Fruit fly (Drosophila melanogaster): ENCODE data around the gene CG42788.

Gene CG42788

DNA sequence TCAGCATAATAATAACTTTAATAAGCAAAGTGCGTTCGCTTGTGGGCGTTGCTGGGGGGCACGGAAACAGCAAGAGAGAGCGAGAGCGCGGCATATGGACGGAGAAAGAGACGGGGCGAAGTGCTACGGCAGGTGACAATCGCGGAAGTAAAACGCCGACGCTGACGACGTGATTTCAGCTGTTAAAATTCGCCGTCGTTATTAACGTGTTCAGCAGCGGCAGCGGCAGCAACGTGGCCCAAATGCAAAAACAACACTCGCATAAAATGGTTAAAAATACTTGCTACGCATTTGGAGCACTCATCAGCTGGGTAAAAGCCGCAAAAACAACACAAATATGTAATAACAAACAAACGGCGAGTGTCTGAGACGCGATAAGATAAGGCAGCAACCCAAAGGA, 38.9 kb downstream of the CG42788 start (continued):
- peak; percentile 52 for TF ChIP-seq Vsx1 (GFP tag; optimal IDR thresholded peaks at IDR 0.05)
- TF ChIP-seq ac (GFP tag; optimal IDR thresholded peaks at IDR 0.05): peak; percentile 24
- 0 out of 2 replicates have a peak, but pooled peaks have one; percentile 19 for TF ChIP-seq wdn (GFP tag; IDR thresholded peaks at IDR 0.05)
- peak; percentile 29 for TF ChIP-seq CG12769 (tag; optimal IDR thresholded peaks at IDR 0.05)
- peak; percentile 29 for TF ChIP-seq wek (GFP tag; optimal IDR thresholded peaks at IDR 0.05)
- TF ChIP-seq Hey (tag; optimal IDR thresholded peaks at IDR 0.05): peak; percentile 24
- TF ChIP-seq sim (GFP tag; IDR thresholded peaks at IDR 0.05): 0 out of 2 replicates have a peak, but pooled peaks have one; percentile 35
- no peak for TF ChIP-seq Sry-β (GFP tag; optimal IDR thresholded peaks at IDR 0.05)
- peak; percentile 31 for TF ChIP-seq HHEX (GFP tag; optimal IDR thresholded peaks at IDR 0.05)
- peak; percentile 45 for TF ChIP-seq Fer1 (GFP tag; optimal IDR thresholded peaks at IDR 0.05)
- TF ChIP-seq Hr78 (GFP tag; optimal IDR thresholded peaks at IDR 0.05): no peak
- TF ChIP-seq PHDP (tag; optimal IDR thresholded peaks at IDR 0.05): peak; percentile 36
- peak; percentile 57 for TF ChIP-seq CG18599 (GFP tag; optimal IDR thresholded peaks at IDR 0.05)
- TF ChIP-seq onecut (GFP tag; IDR thresholded peaks at IDR 0.05): 0 out of 2 replicates have a peak, but pooled peaks have one; percentile 10
- TF ChIP-seq crol (GFP tag; IDR thresholded peaks at IDR 0.05): peak; percentile 71
- TF ChIP-seq run (tag; optimal IDR thresholded peaks at IDR 0.05): peak; percentile 22
- peak; percentile 38 for TF ChIP-seq gro (GFP tag; optimal IDR thresholded peaks at IDR 0.05)
- TF ChIP-seq Pdp1 (GFP tag; optimal IDR thresholded peaks at IDR 0.05): peak in 1 of 2 experiments; percentile 4
- TF ChIP-seq mam (GFP tag; optimal IDR thresholded peaks at IDR 0.05): no peak
- peak; percentile 15 for TF ChIP-seq bigmax (GFP tag; optimal IDR thresholded peaks at IDR 0.05)
- no peak for TF ChIP-seq CG9797 (GFP tag; optimal IDR thresholded peaks at IDR 0.05)

DNA sequence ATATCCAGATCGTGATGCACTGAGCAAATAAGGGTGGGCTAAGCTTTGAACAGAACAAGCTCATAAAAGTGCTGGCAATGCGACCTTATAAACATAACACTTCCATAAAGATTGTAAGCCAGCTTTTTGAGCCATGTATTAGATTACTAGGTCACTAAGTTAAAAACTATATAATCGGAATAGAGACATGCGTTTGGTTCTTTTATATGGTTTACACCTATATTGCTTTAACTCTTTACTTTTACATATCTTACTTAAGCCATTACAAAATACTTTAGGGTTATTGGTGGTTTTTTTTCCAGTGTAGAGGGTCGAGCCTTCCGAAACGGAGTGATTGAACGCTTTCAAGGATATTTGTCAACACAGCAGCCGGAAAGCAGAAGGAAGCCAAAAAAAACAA, 39.4 kb downstream of the CG42788 start:
- peak; percentile 6 for TF ChIP-seq Chrac-16 (GFP tag; optimal IDR thresholded peaks at IDR 0.05)
- TF ChIP-seq CG4404 (GFP tag; IDR thresholded peaks at IDR 0.05): no peak
- no peak for TF ChIP-seq Hr51 (GFP tag; optimal IDR thresholded peaks at IDR 0.05)
- TF ChIP-seq dpn (GFP tag; optimal IDR thresholded peaks at IDR 0.05): peak in 1 of 2 experiments; percentile 2
- no peak for TF ChIP-seq CG17568 (GFP tag; optimal IDR thresholded peaks at IDR 0.05)
- TF ChIP-seq lbe (GFP tag; optimal IDR thresholded peaks at IDR 0.05): peak; percentile 46
- no peak for TF ChIP-seq CG31224 (GFP tag; IDR thresholded peaks at IDR 0.05)
- TF ChIP-seq klu (GFP tag; IDR thresholded peaks at IDR 0.05): no peak
- TF ChIP-seq nmo (GFP tag; optimal IDR thresholded peaks at IDR 0.05): peak; percentile 40
- TF ChIP-seq Hr39 (optimal IDR thresholded peaks at IDR 0.05): no peak
- peak; percentile 36; the same call in 1 of the 3 replicates for TF ChIP-seq CG17361 (GFP tag; IDR thresholded peaks at IDR 0.05)
- TF ChIP-seq cad (GFP tag; optimal IDR thresholded peaks at IDR 0.05): no peak
- no peak for TF ChIP-seq CG7372 (GFP tag; IDR thresholded peaks at IDR 0.05)
- peak; percentile 41 for TF ChIP-seq gem (tag; optimal IDR thresholded peaks at IDR 0.05)
- peak; percentile 35 for TF ChIP-seq fd96Cb (tag; optimal IDR thresholded peaks at IDR 0.05)
- TF ChIP-seq CG14441 (GFP tag; IDR thresholded peaks at IDR 0.05): no peak
- peak; percentile 22 for TF ChIP-seq CG33557 (GFP tag; optimal IDR thresholded peaks at IDR 0.05)
- TF ChIP-seq nom (GFP tag; optimal IDR thresholded peaks at IDR 0.05): peak; percentile 51
- no peak for TF ChIP-seq lilli (GFP tag; optimal IDR thresholded peaks at IDR 0.05)
- TF ChIP-seq CG15269 (tag; optimal IDR thresholded peaks at IDR 0.05): no peak
- TF ChIP-seq Oli (tag; optimal IDR thresholded peaks at IDR 0.05): peak; percentile 6
- TF ChIP-seq Med (GFP tag): peak; percentile 3
- TF ChIP-seq maf-S (GFP tag; optimal IDR thresholded peaks at IDR 0.05): no peak
- TF ChIP-seq Blimp-1 (GFP tag; optimal IDR thresholded peaks at IDR 0.05): peak; percentile 10
- no peak for TF ChIP-seq fd102C (GFP tag; optimal IDR thresholded peaks at IDR 0.05)
- peak; percentile 20 for TF ChIP-seq CG14710 (tag; optimal IDR thresholded peaks at IDR 0.05)
- TF ChIP-seq CG10979 (tag; optimal IDR thresholded peaks at IDR 0.05): peak; percentile 40
- TF ChIP-seq CG12391 (tag; optimal IDR thresholded peaks at IDR 0.05): peak; percentile 23
- TF ChIP-seq B-H1 (GFP tag; IDR thresholded peaks at IDR 0.05): no peak
